Fruit fly (Drosophila melanogaster): Measurements from ENCODE around the gene CG32022.

The CG32022 gene

DNA sequence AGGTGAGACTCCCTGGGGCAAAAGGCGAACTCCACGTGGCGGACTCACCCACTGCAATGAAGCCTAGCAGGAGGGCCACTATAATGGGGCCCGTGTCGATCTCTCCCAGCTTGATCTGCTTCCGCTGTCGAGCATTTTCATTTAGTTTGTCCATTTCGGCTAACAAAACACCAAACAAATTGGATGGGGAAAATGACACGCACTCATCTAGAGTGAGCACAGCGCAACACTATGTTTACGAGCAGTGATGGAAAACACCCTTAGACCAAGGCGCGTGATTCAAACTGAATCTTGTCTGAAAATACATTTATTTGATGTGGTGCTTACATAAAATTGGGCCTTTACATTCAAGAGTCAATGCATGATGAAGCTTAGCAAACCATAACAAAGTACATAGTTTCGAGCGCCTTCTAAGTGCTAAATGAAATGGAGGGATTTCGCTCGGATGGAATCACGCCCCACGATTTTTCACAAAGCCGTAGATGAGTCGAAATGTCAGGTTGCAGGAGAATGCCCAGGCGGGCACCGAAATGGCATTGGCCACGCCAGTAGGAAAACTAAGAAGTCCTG, 997 bp downstream of the CG32022 start, which contains the start of gene SrpRbeta (continued):
- TF ChIP-seq CG12744 (GFP tag; optimal IDR thresholded peaks at IDR 0.05) (no peak), mam (GFP tag; optimal IDR thresholded peaks at IDR 0.05) (peak; percentile 11), ERR (GFP tag; optimal IDR thresholded peaks at IDR 0.05) (peak; percentile 43), fu2 (GFP tag; optimal IDR thresholded peaks at IDR 0.05) (peak; percentile 43), hth (optimal IDR thresholded peaks at IDR 0.05) (no peak), ranshi (GFP tag; IDR thresholded peaks at IDR 0.05) (no peak), CG17802 (tag; optimal IDR thresholded peaks at IDR 0.05) (no peak), CG13287 (GFP tag; IDR thresholded peaks at IDR 0.05; ENCODE audit: partially characterized antibody) (0 out of 2 replicates have a peak, but pooled peaks have one; percentile 11), NfI (GFP tag; optimal IDR thresholded peaks at IDR 0.05) (peak; percentile 46), CG9727 (GFP tag; optimal IDR thresholded peaks at IDR 0.05) (no peak), ewg (GFP tag; optimal IDR thresholded peaks at IDR 0.05) (no peak), H15 (GFP tag; IDR thresholded peaks at IDR 0.05) (no peak), CG16779 (GFP tag; IDR thresholded peaks at IDR 0.05) (0 out of 2 replicates have a peak, but pooled peaks have one; percentile 27), ap (GFP tag; IDR thresholded peaks at IDR 0.05) (no peak), seq (GFP tag; IDR thresholded peaks at IDR 0.05) (no peak), Rfx (GFP tag; IDR thresholded peaks at IDR 0.05) (peak; percentile 58), Fer2 (tag; optimal IDR thresholded peaks at IDR 0.05) (no peak), pb (GFP tag; optimal IDR thresholded peaks at IDR 0.05) (no peak), CG13775 (GFP tag; optimal IDR thresholded peaks at IDR 0.05) (no peak), klu (GFP tag; IDR thresholded peaks at IDR 0.05) (no peak), CG1792 (GFP tag; optimal IDR thresholded peaks at IDR 0.05) (no peak), ci (GFP tag; IDR thresholded peaks at IDR 0.05) (peak; percentile 54; the same call in 1 of the 3 replicates), CG14014 (GFP tag; IDR thresholded peaks at IDR 0.05) (0 out of 2 replicates have a peak, but pooled peaks have one; percentile 24), CG7556 (GFP tag; optimal IDR thresholded peaks at IDR 0.05) (no peak), CG30431 (GFP tag; optimal IDR thresholded peaks at IDR 0.05) (no peak), CG3281 (GFP tag; optimal IDR thresholded peaks at IDR 0.05) (no peak), Six4 (GFP tag; optimal IDR thresholded peaks at IDR 0.05) (peak; percentile 19), CG31224 (GFP tag; IDR thresholded peaks at IDR 0.05) (no peak), so (GFP tag; IDR thresholded peaks at IDR 0.05) (0 out of 3 replicates have a peak, but pooled peaks have one; percentile 52), tap (tag; optimal IDR thresholded peaks at IDR 0.05) (no peak), CG1647 (GFP tag; optimal IDR thresholded peaks at IDR 0.05) (peak; percentile 6), pnt (GFP tag; optimal IDR thresholded peaks at IDR 0.05) (no peak), Dref (GFP tag; IDR thresholded peaks at IDR 0.05) (0 out of 2 replicates have a peak, but pooled peaks have one; percentile 17), fd64A (GFP tag; optimal IDR thresholded peaks at IDR 0.05) (no peak), CG14710 (tag; optimal IDR thresholded peaks at IDR 0.05) (no peak), zen2 (GFP tag; IDR thresholded peaks at IDR 0.05; ENCODE audit: partially characterized antibody) (no peak; the same call in 2 of the 3 replicates), CG6689 (GFP tag; IDR thresholded peaks at IDR 0.05) (no peak), cas (GFP tag; IDR thresholded peaks at IDR 0.05) (no peak), en (GFP tag; optimal IDR thresholded peaks at IDR 0.05) (no peak), CG11456 (GFP tag; IDR thresholded peaks at IDR 0.05) (peak; percentile 23; the same call in 1 of the 3 replicates), Bteb2 (GFP tag; optimal IDR thresholded peaks at IDR 0.05) (peak; percentile 43), CG17612 (GFP tag; IDR thresholded peaks at IDR 0.05) (no peak), Side (GFP tag; optimal IDR thresholded peaks at IDR 0.05) (no peak), CG4424 (GFP tag; optimal IDR thresholded peaks at IDR 0.05) (peak; percentile 21), eyg (GFP tag; optimal IDR thresholded peaks at IDR 0.05) (no peak), CHES-1-like (GFP tag; optimal IDR thresholded peaks at IDR 0.05) (peak; percentile 25), org-1 (GFP tag; optimal IDR thresholded peaks at IDR 0.05) (peak; percentile 24), Max (GFP tag; optimal IDR thresholded peaks at IDR 0.05) (peak; percentile 26), CTCF (GFP tag; optimal IDR thresholded peaks at IDR 0.05) (peak; percentile 23), al (GFP tag; IDR thresholded peaks at IDR 0.05) (no peak), CG7987 (GFP tag; optimal IDR thresholded peaks at IDR 0.05) (peak; percentile 28), CG15514 (GFP tag; optimal IDR thresholded peaks at IDR 0.05) (peak; percentile 52)
